Fruit fly (Drosophila melanogaster): Measurements from ENCODE around the gene CG33710.

Gene CG33710

dm6 chr3L:19961805-19962204, 9.2 kb upstream of the CG33710 start:
- TF ChIP-seq ap (GFP tag; IDR thresholded peaks at IDR 0.05) (no peak), chif (GFP tag; optimal IDR thresholded peaks at IDR 0.05) (no peak), CG34376 (GFP tag; optimal IDR thresholded peaks at IDR 0.05) (peak; percentile 28), dpn (GFP tag; optimal IDR thresholded peaks at IDR 0.05) (peak in 1 of 2 experiments; percentile 2), CG8290 (GFP tag; optimal IDR thresholded peaks at IDR 0.05) (no peak), CG8290 (tag; optimal IDR thresholded peaks at IDR 0.05) (peak in 1 of 2 experiments; percentile 52), CG6813 (GFP tag; optimal IDR thresholded peaks at IDR 0.05) (peak; percentile 25), Kr (GFP tag; optimal IDR thresholded peaks at IDR 0.05) (no peak), NfI (GFP tag; optimal IDR thresholded peaks at IDR 0.05) (peak; percentile 50), lab (GFP tag; optimal IDR thresholded peaks at IDR 0.05) (peak; percentile 56), CG12299 (tag; optimal IDR thresholded peaks at IDR 0.05) (peak; percentile 8), slbo (GFP tag; IDR thresholded peaks at IDR 0.05) (0 out of 2 replicates have a peak, but pooled peaks have one; percentile 13), CG11504 (tag; optimal IDR thresholded peaks at IDR 0.05) (peak; percentile 50), CG12659 (GFP tag; optimal IDR thresholded peaks at IDR 0.05) (peak; percentile 18), so (GFP tag; IDR thresholded peaks at IDR 0.05) (0 out of 3 replicates have a peak, but pooled peaks have one; percentile 9), CrebB (tag; optimal IDR thresholded peaks at IDR 0.05) (peak; percentile 22), CG7839 (tag; optimal IDR thresholded peaks at IDR 0.05) (peak; percentile 16), gem (tag; optimal IDR thresholded peaks at IDR 0.05) (peak; percentile 40), Side (GFP tag; optimal IDR thresholded peaks at IDR 0.05) (no peak), lilli (GFP tag; optimal IDR thresholded peaks at IDR 0.05) (peak; percentile 2), Ets65A (GFP tag) (peak; percentile 90), CG12219 (GFP tag; optimal IDR thresholded peaks at IDR 0.05) (peak; percentile 13), CG1603 (tag; optimal IDR thresholded peaks at IDR 0.05) (peak; percentile 21), CG17568 (GFP tag; optimal IDR thresholded peaks at IDR 0.05) (peak; percentile 3), CG12769 (tag; optimal IDR thresholded peaks at IDR 0.05) (peak; percentile 45), Stat92E (GFP tag; optimal IDR thresholded peaks at IDR 0.05) (no peak), unpg (GFP tag; optimal IDR thresholded peaks at IDR 0.05) (peak; percentile 44), Hr51 (GFP tag; optimal IDR thresholded peaks at IDR 0.05) (peak in 1 of 2 experiments; percentile 52), tin (GFP tag; optimal IDR thresholded peaks at IDR 0.05) (no peak), Doc3 (GFP tag; IDR thresholded peaks at IDR 0.05; ENCODE audit: partially characterized antibody) (no peak), sens (GFP tag) (peak; percentile 30), Meics (GFP tag; optimal IDR thresholded peaks at IDR 0.05) (peak; percentile 36), CG6854 (GFP tag; optimal IDR thresholded peaks at IDR 0.05) (peak; percentile 45), abd-A (tag; optimal IDR thresholded peaks at IDR 0.05) (peak; percentile 60), odd (GFP tag; optimal IDR thresholded peaks at IDR 0.05) (peak; percentile 5), Dip2 (GFP tag; IDR thresholded peaks at IDR 0.05) (no peak), cwo (GFP tag; optimal IDR thresholded peaks at IDR 0.05) (peak; percentile 36), Dek (tag; optimal IDR thresholded peaks at IDR 0.05) (peak; percentile 20), CG17359 (tag; optimal IDR thresholded peaks at IDR 0.05) (peak; percentile 33), CG17385 (GFP tag; optimal IDR thresholded peaks at IDR 0.05) (peak; percentile 21), row (GFP tag; IDR thresholded peaks at IDR 0.05) (peak; percentile 50), CG7556 (GFP tag; optimal IDR thresholded peaks at IDR 0.05) (peak; percentile 53), CG7786 (GFP tag; optimal IDR thresholded peaks at IDR 0.05) (peak; percentile 12), CG15269 (tag; optimal IDR thresholded peaks at IDR 0.05) (peak; percentile 38), schlank (tag; optimal IDR thresholded peaks at IDR 0.05) (peak; percentile 20), Hand (GFP tag; optimal IDR thresholded peaks at IDR 0.05) (peak; percentile 75), CG18599 (GFP tag; optimal IDR thresholded peaks at IDR 0.05) (peak; percentile 73), sc (optimal IDR thresholded peaks at IDR 0.05) (no peak), sc (GFP tag; optimal IDR thresholded peaks at IDR 0.05) (no peak), B-H2 (GFP tag; optimal IDR thresholded peaks at IDR 0.05) (peak; percentile 63)

Measured in whole organism, embryonic.